Worm (Caenorhabditis elegans) whole organism, L1 larva: ENCODE measurements around the gene rpy-1.

Experiments
- C34B4.2 ChIP-seq: sonication (generic microtip); optimal IDR thresholded peaks from 2 replicates; lab custom pipeline; 2017; ENCODE audit warnings: mild to moderate bottlenecking, missing genetic modification characterization, missing compliant biosample characterization
- F16B12.6 ChIP-seq: fragments of 150-350 bp; optimal IDR thresholded peaks from 2 replicates; lab custom pipeline; 2014; ENCODE audit warnings: missing biosample characterization, missing genetic modification characterization
- Y116A8C.19 ChIP-seq: sonication (generic microtip); optimal IDR thresholded peaks from 2 replicates; lab custom pipeline; 2016; ENCODE audit warnings: missing compliant biosample characterization, missing genetic modification characterization, borderline replicate concordance
- aha-1 ChIP-seq: fragments of 150-350 bp; optimal IDR thresholded peaks from 2 replicates; lab custom pipeline; 2014; ENCODE audit warnings: missing biosample characterization, missing genetic modification characterization
- aly-2 ChIP-seq: fragments of 150-350 bp; optimal IDR thresholded peaks from 2 replicates; lab custom pipeline; 2014; ENCODE audit warnings: missing biosample characterization, missing genetic modification characterization
- blmp-1 ChIP-seq: fragments of 150-350 bp; optimal IDR thresholded peaks from 2 replicates; lab custom pipeline; 2014; ENCODE audit warnings: missing biosample characterization, missing genetic modification characterization
- ceh-82 ChIP-seq, 3 experiments: fragments of 150-350 bp in 1 of 3; sonication (generic microtip) in 2 of 3; optimal IDR thresholded peaks; 2 replicates each; lab custom pipeline; 2014 to 2017; ENCODE audit warnings: missing biosample characterization in 3 of 3, missing genetic modification characterization in 3 of 3
- ces-1 ChIP-seq: fragments of 150-350 bp; optimal IDR thresholded peaks from 2 replicates; lab custom pipeline; 2014; ENCODE audit warnings: missing biosample characterization, missing genetic modification reagents, missing genetic modification characterization
- dpl-1 ChIP-seq, 3 experiments: fragments of 150-350 bp in 2 of 3; sonication (generic microtip) in 1 of 3; optimal IDR thresholded peaks; 2 replicates each; lab custom pipeline; 2014 to 2017; ENCODE audit warnings: missing biosample characterization in 3 of 3, missing genetic modification characterization in 3 of 3, missing genetic modification reagents in 3 of 3
- dsc-1 ChIP-seq: sonication (generic microtip); optimal IDR thresholded peaks from 2 replicates; lab custom pipeline; 2016; ENCODE audit warnings: mild to moderate bottlenecking, missing genetic modification characterization, missing compliant biosample characterization
- efl-1 ChIP-seq, 4 experiments: fragments of 150-350 bp; optimal IDR thresholded peaks in 3 of 4; peaks in 1 of 4; 1 replicate in 1 of 4; 2 replicates in 3 of 4; lab custom pipeline; 2014; ENCODE audit warnings: missing biosample characterization in 2 of 4, missing genetic modification characterization in 2 of 4, missing genetic modification reagents in 2 of 4
- efl-3 ChIP-seq: fragments of 200-800 bp; sonication (Bioruptor generic); optimal IDR thresholded peaks from 2 replicates; lab custom pipeline; 2018; ENCODE audit warnings: mild to moderate bottlenecking, missing genetic modification characterization, missing compliant biosample characterization
- egl-27 ChIP-seq, 2 experiments: fragments of 150-350 bp in 1 of 2; sonication (generic microtip); optimal IDR thresholded peaks; 3 replicates each; lab custom pipeline; 2017 to 2018; ENCODE audit warnings: missing biosample characterization in 2 of 2, missing genetic modification characterization in 2 of 2, missing genetic modification reagents in 2 of 2
- elt-3 ChIP-seq, 6 experiments: fragments of 150-350 bp in 1 of 6; sonication (generic microtip); optimal IDR thresholded peaks; 2 replicates each; lab custom pipeline; 2017 to 2018; ENCODE audit warnings: missing biosample characterization in 6 of 6, missing genetic modification characterization in 6 of 6, inconsistent platforms in 1 of 6
- fkh-10 ChIP-seq: sonication (generic microtip); optimal IDR thresholded peaks from 2 replicates; lab custom pipeline; 2017; ENCODE audit warnings: missing biosample characterization, missing genetic modification reagents, missing genetic modification characterization
- hlh-17 ChIP-seq: fragments of 200-800 bp; sonication (Bioruptor generic); optimal IDR thresholded peaks from 2 replicates; lab custom pipeline; 2018; ENCODE audit warnings: missing genetic modification characterization, mild to moderate bottlenecking, missing compliant biosample characterization, moderate library complexity, borderline replicate concordance
- hpl-2 ChIP-seq: fragments of 150-350 bp; optimal IDR thresholded peaks from 2 replicates; lab custom pipeline; 2014; ENCODE audit warnings: missing biosample characterization, missing genetic modification reagents, missing genetic modification characterization
- irx-1 ChIP-seq: sonication (generic microtip); optimal IDR thresholded peaks from 2 replicates; lab custom pipeline; 2016; ENCODE audit warnings: missing genetic modification characterization, missing compliant biosample characterization
- isw-1 ChIP-seq: fragments of 200-800 bp; sonication (Bioruptor generic); IDR thresholded peaks from 2 replicates; pipeline ENCODE4 v1.3.6; 2022; ENCODE audit warnings: missing genetic modification characterization, missing compliant biosample characterization
- jun-1 ChIP-seq: fragments of 150-350 bp; optimal IDR thresholded peaks from 2 replicates; lab custom pipeline; 2014; ENCODE audit warnings: missing biosample characterization, missing genetic modification reagents, missing genetic modification characterization
- lin-13 ChIP-seq: fragments of 150-350 bp; optimal IDR thresholded peaks from 2 replicates; lab custom pipeline; 2014; ENCODE audit warnings: missing biosample characterization, missing genetic modification reagents, missing genetic modification characterization
- lin-14 ChIP-seq: fragments of 200-800 bp; sonication (Bioruptor generic); optimal IDR thresholded peaks from 2 replicates; lab custom pipeline; 2018; ENCODE audit warnings: mild to moderate bottlenecking, missing genetic modification characterization, moderate library complexity, missing compliant biosample characterization
- lin-15B ChIP-seq: fragments of 150-350 bp; sonication (generic microtip); optimal IDR thresholded peaks from 3 replicates; lab custom pipeline; 2014; ENCODE audit warnings: missing biosample characterization, missing genetic modification characterization
- lin-35 ChIP-seq, 2 experiments: fragments of 150-350 bp; optimal IDR thresholded peaks; 2 replicates each; lab custom pipeline; 2014; ENCODE audit warnings: missing biosample characterization in 2 of 2, missing genetic modification characterization in 2 of 2, missing genetic modification reagents in 2 of 2
- mab-9 ChIP-seq: fragments of 200-800 bp; sonication (Bioruptor generic); IDR thresholded peaks from 2 replicates; pipeline ENCODE4 v1.3.6; 2022; ENCODE audit warnings: missing genetic modification reagents, missing genetic modification characterization, missing compliant biosample characterization
- mdl-1 ChIP-seq, 2 experiments: fragments of 150-350 bp; optimal IDR thresholded peaks; 2 replicates each; lab custom pipeline; 2014 to 2017; ENCODE audit warnings: missing biosample characterization in 2 of 2, missing genetic modification characterization in 2 of 2, inconsistent platforms in 1 of 2
- mef-2 ChIP-seq: fragments of 150-350 bp; optimal IDR thresholded peaks from 2 replicates; lab custom pipeline; 2014; ENCODE audit warnings: missing biosample characterization, missing genetic modification characterization
- mep-1 ChIP-seq: fragments of 150-350 bp; optimal IDR thresholded peaks from 2 replicates; lab custom pipeline; 2014; ENCODE audit warnings: missing biosample characterization, missing genetic modification characterization
- nhr-12 ChIP-seq: sonication (generic microtip); optimal IDR thresholded peaks from 2 replicates; lab custom pipeline; 2017; ENCODE audit warnings: missing biosample characterization, missing genetic modification characterization
- nhr-20 ChIP-seq: sonication (generic microtip); optimal IDR thresholded peaks from 2 replicates; lab custom pipeline; 2016; ENCODE audit warnings: mild to moderate bottlenecking, missing genetic modification characterization, missing compliant biosample characterization
- nhr-28 ChIP-seq: fragments of 150-350 bp; optimal IDR thresholded peaks from 2 replicates; lab custom pipeline; 2014; ENCODE audit warnings: missing biosample characterization, missing genetic modification characterization
- nhr-47 ChIP-seq: sonication (generic microtip); optimal IDR thresholded peaks from 2 replicates; lab custom pipeline; 2016; ENCODE audit warnings: mild to moderate bottlenecking, missing genetic modification characterization, moderate library complexity, missing compliant biosample characterization
- nhr-71 ChIP-seq: sonication (generic microtip); optimal IDR thresholded peaks from 2 replicates; lab custom pipeline; 2016; ENCODE audit warnings: mild to moderate bottlenecking, missing genetic modification characterization, moderate library complexity, missing compliant biosample characterization
- nhr-76 ChIP-seq: sonication (generic microtip); optimal IDR thresholded peaks from 2 replicates; lab custom pipeline; 2017; ENCODE audit warnings: missing biosample characterization, missing genetic modification characterization
- nhr-84 ChIP-seq: sonication (generic microtip); optimal IDR thresholded peaks from 2 replicates; lab custom pipeline; 2017; ENCODE audit warnings: missing biosample characterization, missing genetic modification characterization
- nhr-90 ChIP-seq: sonication (generic microtip); optimal IDR thresholded peaks from 2 replicates; lab custom pipeline; 2016; ENCODE audit warnings: mild to moderate bottlenecking, missing genetic modification characterization, missing compliant biosample characterization; ENCODE audit not compliant: poor library complexity
- pax-3 ChIP-seq: fragments of 200-800 bp; sonication (Bioruptor generic); optimal IDR thresholded peaks from 2 replicates; lab custom pipeline; 2018; ENCODE audit warnings: mild to moderate bottlenecking, missing genetic modification characterization, moderate library complexity, missing compliant biosample characterization
- pqm-1 ChIP-seq: sonication (generic microtip); optimal IDR thresholded peaks from 3 replicates; lab custom pipeline; 2017; ENCODE audit warnings: missing biosample characterization, missing genetic modification characterization
- rnt-1 ChIP-seq: sonication (generic microtip); optimal IDR thresholded peaks from 2 replicates; lab custom pipeline; 2016; ENCODE audit warnings: mild to moderate bottlenecking, missing genetic modification characterization, moderate library complexity, missing compliant biosample characterization
- snu-23 ChIP-seq: sonication (generic microtip); optimal IDR thresholded peaks from 2 replicates; lab custom pipeline; 2016; ENCODE audit warnings: missing genetic modification characterization, missing compliant biosample characterization
- sup-37 ChIP-seq: fragments of 200-800 bp; sonication (Bioruptor generic); optimal IDR thresholded peaks from 2 replicates; lab custom pipeline; 2018; ENCODE audit warnings: mild to moderate bottlenecking, missing genetic modification characterization, missing compliant biosample characterization
- tbx-2 ChIP-seq: sonication (generic microtip); optimal IDR thresholded peaks from 2 replicates; lab custom pipeline; 2016; ENCODE audit warnings: missing genetic modification characterization, missing compliant biosample characterization
- tlp-1 ChIP-seq: fragments of 150-350 bp; optimal IDR thresholded peaks from 2 replicates; lab custom pipeline; 2014; ENCODE audit warnings: missing biosample characterization, missing genetic modification characterization
- unc-130 ChIP-seq: fragments of 150-350 bp; optimal IDR thresholded peaks from 2 replicates; lab custom pipeline; 2017; ENCODE audit warnings: missing biosample characterization, missing genetic modification characterization, inconsistent platforms
- unc-30 ChIP-seq: sonication (generic microtip); optimal IDR thresholded peaks from 2 replicates; lab custom pipeline; 2017; ENCODE audit warnings: missing biosample characterization, missing genetic modification characterization
- unc-62 ChIP-seq: fragments of 150-350 bp; optimal IDR thresholded peaks from 2 replicates; lab custom pipeline; 2014; ENCODE audit warnings: missing biosample characterization, missing genetic modification reagents, missing genetic modification characterization
- unc-86 ChIP-seq: sonication (generic microtip); optimal IDR thresholded peaks from 2 replicates; lab custom pipeline; 2016; ENCODE audit warnings: missing genetic modification characterization, missing compliant biosample characterization
- unc-98 ChIP-seq: fragments of 200-800 bp; sonication (Bioruptor generic); IDR thresholded peaks from 2 replicates; pipeline ENCODE4 v1.3.6; 2022; ENCODE audit warnings: missing genetic modification characterization, missing compliant biosample characterization
- zip-4 ChIP-seq: fragments of 200-800 bp; sonication (Bioruptor generic); optimal IDR thresholded peaks from 2 replicates; lab custom pipeline; 2018; ENCODE audit warnings: mild to moderate bottlenecking, missing genetic modification characterization, moderate library complexity, missing compliant biosample characterization

rpy-1 gene

ce11 chrII:6734674-6735073, 29.2 kb upstream of the rpy-1 start, which contains the start of gene T14B4.3 (continued):
- TF ChIP-seq snu-23 (peak; percentile 60), lin-13 (GFP tag; lab: Kevin White, UChicago) (peak; percentile 59), blmp-1 (peak; percentile 61), tbx-2 (tag; lab: Kevin White, UChicago) (peak; percentile 54), nhr-20 (tag; lab: Kevin White, UChicago) (peak; percentile 57), nhr-47 (tag; lab: Kevin White, UChicago) (peak; percentile 61), sup-37 (no peak), dpl-1 (GFP tag; optimal IDR thresholded peaks at IDR 0.05; lab: Kevin White, UChicago) (peak; percentile 53 to 72 (median 71)), zip-4 (GFP tag; lab: Kevin White, UChicago) (no peak), unc-86 (tag; lab: Kevin White, UChicago) (peak; percentile 14), tlp-1 (no peak)

- no peak for TF ChIP-seq hpl-2 (GFP tag; lab: Kevin White, UChicago)
- no peak for TF ChIP-seq mab-9 (GFP tag; lab: Robert Waterston, UW)
- TF ChIP-seq elt-3 (tag; optimal IDR thresholded peaks at IDR 0.05; lab: Kevin White, UChicago) = no peak
- TF ChIP-seq jun-1 (tag; lab: Kevin White, UChicago) = no peak
- no peak for TF ChIP-seq unc-30
- no peak for TF ChIP-seq nhr-12
- TF ChIP-seq lin-14 (GFP tag; lab: Kevin White, UChicago) = no peak
- TF ChIP-seq lin-35 (GFP tag; optimal IDR thresholded peaks at IDR 0.05; lab: Kevin White, UChicago) = no peak
- no peak for TF ChIP-seq dsc-1 (tag; lab: Kevin White, UChicago)
- TF ChIP-seq, all 84 proteins: peak for 0
These were observed 28.3 kb upstream of the rpy-1 start, which contains the start of gene T14B4.9 for ce11 chrII:6733718-6734117. Gene T14B4.9 (minus strand): TSS chrII:6733818.

ce11 chrII:6729331-6729730, 23.9 kb upstream of the rpy-1 start, which contains the start of gene T14B4.8:
Gene T14B4.8 (minus strand): TSS chrII:6729390.
- TF ChIP-seq pax-3 (tag; lab: Kevin White, UChicago) (no peak), F16B12.6 (no peak), egl-27 (tag; optimal IDR thresholded peaks at IDR 0.05; lab: Kevin White, UChicago) (no peak), lin-35 (GFP tag; optimal IDR thresholded peaks at IDR 0.05; lab: Kevin White, UChicago) (peak in 1 of 2 experiments; percentile 11), efl-1 (optimal IDR thresholded peaks at IDR 0.05; lab: Kevin White, UChicago) (peak; percentile 13 to 41), efl-1 (GFP tag; optimal IDR thresholded peaks at IDR 0.05 in 1 of 2; lab: Kevin White, UChicago) (peak in 1 of 2 experiments; percentile 50), mef-2 (tag; lab: Kevin White, UChicago) (no peak), unc-86 (tag; lab: Kevin White, UChicago) (no peak), lin-15B (tag; lab: Kevin White, UChicago) (no peak), Y116A8C.19 (tag; lab: Kevin White, UChicago) (no peak), aha-1 (no peak), nhr-76 (tag; lab: Kevin White, UChicago) (no peak), ceh-82 (tag; optimal IDR thresholded peaks at IDR 0.05; lab: Kevin White, UChicago) (peak in 1 of 3 experiments; percentile 32), nhr-84 (tag; lab: Kevin White, UChicago) (no peak), blmp-1 (no peak), nhr-71 (tag; lab: Kevin White, UChicago) (peak; percentile 33), unc-62 (GFP tag; lab: Kevin White, UChicago) (no peak), nhr-28 (no peak), rnt-1 (peak; percentile 17), mep-1 (tag; lab: Kevin White, UChicago) (no peak), irx-1 (tag; lab: Kevin White, UChicago) (no peak), C34B4.2 (tag; lab: Kevin White, UChicago) (no peak), mdl-1 (tag; optimal IDR thresholded peaks at IDR 0.05; lab: Kevin White, UChicago) (no peak), aly-2 (tag; lab: Kevin White, UChicago) (no peak), unc-98 (no peak), unc-130 (tag; lab: Kevin White, UChicago) (no peak), fkh-10 (peak; percentile 33), ces-1 (GFP tag; lab: Kevin White, UChicago) (no peak), hlh-17 (GFP tag; lab: Kevin White, UChicago) (no peak), dpl-1 (GFP tag; optimal IDR thresholded peaks at IDR 0.05; lab: Kevin White, UChicago) (no peak), pqm-1 (no peak), snu-23 (no peak), isw-1 (GFP tag; lab: Robert Waterston, UW) (peak; percentile 6; the same call in 1 of the 2 replicates), nhr-90 (tag; lab: Kevin White, UChicago) (no peak), efl-3 (GFP tag; lab: Kevin White, UChicago) (no peak)
